Worm (Caenorhabditis elegans) whole organism, L1 larva: ENCODE data around the gene Y116A8C.33.

Experiments
- aha-1 ChIP-seq: fragments of 150-350 bp; optimal IDR thresholded peaks from 2 replicates; lab custom pipeline; 2014; ENCODE audit warnings: missing biosample characterization, missing genetic modification characterization
- ama-1 ChIP-seq: fragments of 150-350 bp; optimal IDR thresholded peaks from 2 replicates; lab custom pipeline; 2014
- blmp-1 ChIP-seq: fragments of 150-350 bp; optimal IDR thresholded peaks from 2 replicates; lab custom pipeline; 2014; ENCODE audit warnings: missing biosample characterization, missing genetic modification characterization
- ceh-63 ChIP-seq: fragments of 200-800 bp; sonication (Bioruptor generic); optimal IDR thresholded peaks from 2 replicates; lab custom pipeline; 2018; ENCODE audit warnings: mild to moderate bottlenecking, missing genetic modification characterization, missing compliant biosample characterization
- dpl-1 ChIP-seq, 3 experiments: fragments of 150-350 bp in 2 of 3; sonication (generic microtip) in 1 of 3; optimal IDR thresholded peaks; 2 replicates each; lab custom pipeline; 2014 to 2017; ENCODE audit warnings: missing biosample characterization in 3 of 3, missing genetic modification characterization in 3 of 3, missing genetic modification reagents in 3 of 3
- dsc-1 ChIP-seq: sonication (generic microtip); optimal IDR thresholded peaks from 2 replicates; lab custom pipeline; 2016; ENCODE audit warnings: mild to moderate bottlenecking, missing genetic modification characterization, missing compliant biosample characterization
- efl-1 ChIP-seq, 4 experiments: fragments of 150-350 bp; optimal IDR thresholded peaks in 3 of 4; peaks in 1 of 4; 1 replicate in 1 of 4; 2 replicates in 3 of 4; lab custom pipeline; 2014; ENCODE audit warnings: missing biosample characterization in 2 of 4, missing genetic modification characterization in 2 of 4, missing genetic modification reagents in 2 of 4
- hlh-17 ChIP-seq: fragments of 200-800 bp; sonication (Bioruptor generic); optimal IDR thresholded peaks from 2 replicates; lab custom pipeline; 2018; ENCODE audit warnings: missing genetic modification characterization, mild to moderate bottlenecking, missing compliant biosample characterization, moderate library complexity, borderline replicate concordance
- hlh-4 ChIP-seq: sonication (generic microtip); optimal IDR thresholded peaks from 2 replicates; lab custom pipeline; 2016; ENCODE audit warnings: mild to moderate bottlenecking, missing genetic modification characterization, missing compliant biosample characterization
- jun-1 ChIP-seq: fragments of 150-350 bp; optimal IDR thresholded peaks from 2 replicates; lab custom pipeline; 2014; ENCODE audit warnings: missing biosample characterization, missing genetic modification reagents, missing genetic modification characterization
- lin-35 ChIP-seq, 2 experiments: fragments of 150-350 bp; optimal IDR thresholded peaks; 2 replicates each; lab custom pipeline; 2014; ENCODE audit warnings: missing biosample characterization in 2 of 2, missing genetic modification characterization in 2 of 2, missing genetic modification reagents in 2 of 2
- lsy-2 ChIP-seq, 2 experiments: fragments of 150-350 bp; optimal IDR thresholded peaks; 2 replicates each; lab custom pipeline; 2014; ENCODE audit warnings: missing biosample characterization in 2 of 2, missing genetic modification characterization in 2 of 2
- mef-2 ChIP-seq: fragments of 150-350 bp; optimal IDR thresholded peaks from 2 replicates; lab custom pipeline; 2014; ENCODE audit warnings: missing biosample characterization, missing genetic modification characterization
- nhr-19 ChIP-seq: fragments of 200-800 bp; sonication (Bioruptor generic); conservative IDR thresholded peaks from 2 replicates; pipeline ENCODE4 v1.3.6; 2022; ENCODE audit warnings: missing genetic modification characterization, missing compliant biosample characterization
- nhr-20 ChIP-seq: sonication (generic microtip); optimal IDR thresholded peaks from 2 replicates; lab custom pipeline; 2016; ENCODE audit warnings: mild to moderate bottlenecking, missing genetic modification characterization, missing compliant biosample characterization
- nhr-237 ChIP-seq: fragments of 150-350 bp; optimal IDR thresholded peaks from 2 replicates; lab custom pipeline; 2014; ENCODE audit warnings: missing biosample characterization, missing genetic modification characterization
- nhr-47 ChIP-seq: sonication (generic microtip); optimal IDR thresholded peaks from 2 replicates; lab custom pipeline; 2016; ENCODE audit warnings: mild to moderate bottlenecking, missing genetic modification characterization, moderate library complexity, missing compliant biosample characterization
- nhr-71 ChIP-seq: sonication (generic microtip); optimal IDR thresholded peaks from 2 replicates; lab custom pipeline; 2016; ENCODE audit warnings: mild to moderate bottlenecking, missing genetic modification characterization, moderate library complexity, missing compliant biosample characterization
- nhr-76 ChIP-seq: sonication (generic microtip); optimal IDR thresholded peaks from 2 replicates; lab custom pipeline; 2017; ENCODE audit warnings: missing biosample characterization, missing genetic modification characterization
- nhr-77 ChIP-seq: fragments of 150-350 bp; optimal IDR thresholded peaks from 2 replicates; lab custom pipeline; 2014; ENCODE audit warnings: missing biosample characterization, missing genetic modification characterization
- nhr-85 ChIP-seq: sonication (generic microtip); peaks from one replicate; lab custom pipeline; 2016; ENCODE audit warnings: missing genetic modification characterization, inconsistent platforms, missing compliant biosample characterization
- pag-3 ChIP-seq: sonication (generic microtip); optimal IDR thresholded peaks from 2 replicates; lab custom pipeline; 2017; ENCODE audit warnings: missing genetic modification characterization, mild to moderate bottlenecking, missing compliant biosample characterization, antibody characterized with exemption, borderline replicate concordance; ENCODE audit not compliant: insufficient read depth
- pqm-1 ChIP-seq: sonication (generic microtip); optimal IDR thresholded peaks from 3 replicates; lab custom pipeline; 2017; ENCODE audit warnings: missing biosample characterization, missing genetic modification characterization
- rnt-1 ChIP-seq: sonication (generic microtip); optimal IDR thresholded peaks from 2 replicates; lab custom pipeline; 2016; ENCODE audit warnings: mild to moderate bottlenecking, missing genetic modification characterization, moderate library complexity, missing compliant biosample characterization
- snu-23 ChIP-seq: sonication (generic microtip); optimal IDR thresholded peaks from 2 replicates; lab custom pipeline; 2016; ENCODE audit warnings: missing genetic modification characterization, missing compliant biosample characterization
- sox-4 ChIP-seq: sonication (generic microtip); optimal IDR thresholded peaks from 2 replicates; lab custom pipeline; 2016; ENCODE audit warnings: missing genetic modification characterization, missing compliant biosample characterization
- tbx-2 ChIP-seq: sonication (generic microtip); optimal IDR thresholded peaks from 2 replicates; lab custom pipeline; 2016; ENCODE audit warnings: missing genetic modification characterization, missing compliant biosample characterization
- unc-130 ChIP-seq: fragments of 150-350 bp; optimal IDR thresholded peaks from 2 replicates; lab custom pipeline; 2017; ENCODE audit warnings: missing biosample characterization, missing genetic modification characterization, inconsistent platforms
- unc-30 ChIP-seq: sonication (generic microtip); optimal IDR thresholded peaks from 2 replicates; lab custom pipeline; 2017; ENCODE audit warnings: missing biosample characterization, missing genetic modification characterization
- zip-4 ChIP-seq: fragments of 200-800 bp; sonication (Bioruptor generic); optimal IDR thresholded peaks from 2 replicates; lab custom pipeline; 2018; ENCODE audit warnings: mild to moderate bottlenecking, missing genetic modification characterization, moderate library complexity, missing compliant biosample characterization
- ztf-4 ChIP-seq: fragments of 150-350 bp; optimal IDR thresholded peaks from 2 replicates; lab custom pipeline; 2014; ENCODE audit warnings: missing biosample characterization, missing genetic modification characterization

The Y116A8C.33 gene

ce11 chrIV:17096168-17096567, 15.7 kb upstream of the Y116A8C.33 start, which contains the start of gene Y116A8C.27:
TSS of gene Y116A8C.27 (minus strand) at chrIV:17096268.
- TF ChIP-seq nhr-47: no peak
- TF ChIP-seq ztf-4 (tag; lab: Kevin White, UChicago): no peak
- TF ChIP-seq nhr-19: no peak
- TF ChIP-seq nhr-237 (tag; lab: Kevin White, UChicago): no peak
- no peak for TF ChIP-seq ceh-63 (GFP tag; lab: Kevin White, UChicago)
- TF ChIP-seq unc-30 (tag; lab: Kevin White, UChicago): no peak
- no peak for TF ChIP-seq pag-3 (tag; lab: Kevin White, UChicago)
- TF ChIP-seq lsy-2 (tag; optimal IDR thresholded peaks at IDR 0.05; lab: Kevin White, UChicago): no peak
- no peak for TF ChIP-seq tbx-2 (tag; lab: Kevin White, UChicago)
- no peak for TF ChIP-seq nhr-76 (tag; lab: Kevin White, UChicago)
- TF ChIP-seq nhr-77: no peak
- no peak for TF ChIP-seq sox-4
- no peak for TF ChIP-seq jun-1 (tag; lab: Kevin White, UChicago)

- TF ChIP-seq blmp-1 (tag; lab: Kevin White, UChicago) (no peak), mef-2 (tag; lab: Kevin White, UChicago) (no peak), efl-1 (optimal IDR thresholded peaks at IDR 0.05; lab: Kevin White, UChicago) (no peak), efl-1 (GFP tag; optimal IDR thresholded peaks at IDR 0.05 in 1 of 2; lab: Kevin White, UChicago) (peak in 1 of 2 experiments; percentile 43), nhr-85 (tag; lab: Kevin White, UChicago) (peak; percentile 14)
Observed at ce11 chrIV:17099113-17099512, 12.8 kb upstream of the Y116A8C.33 start.

ce11 chrIV:17100148-17100547, 11.8 kb upstream of the Y116A8C.33 start, which contains the start of gene bca-2:
TSS of gene bca-2 (minus strand) at chrIV:17100248.
- TF ChIP-seq lin-35 (GFP tag; optimal IDR thresholded peaks at IDR 0.05; lab: Kevin White, UChicago) (no peak), dpl-1 (GFP tag; optimal IDR thresholded peaks at IDR 0.05; lab: Kevin White, UChicago) (no peak), aha-1 (tag; lab: Kevin White, UChicago) (no peak), hlh-17 (no peak), dsc-1 (tag; lab: Kevin White, UChicago) (no peak), nhr-20 (no peak), pqm-1 (tag; lab: Kevin White, UChicago) (no peak), tbx-2 (tag; lab: Kevin White, UChicago) (no peak), hlh-4 (tag; lab: Kevin White, UChicago) (no peak), rnt-1 (no peak)

- TF ChIP-seq lsy-2 (tag; optimal IDR thresholded peaks at IDR 0.05; lab: Kevin White, UChicago): peak in 1 of 2 experiments; percentile 11
- peak; percentile 36 for TF ChIP-seq rnt-1
- TF ChIP-seq snu-23: peak; percentile 42
- TF ChIP-seq nhr-19: peak; percentile 34; the same call in 1 of the 2 replicates
- TF ChIP-seq lin-35 (GFP tag; optimal IDR thresholded peaks at IDR 0.05; lab: Kevin White, UChicago): peak in 1 of 2 experiments; percentile 15
- no peak for TF ChIP-seq ama-1 (lab: Kevin White, UChicago)
- TF ChIP-seq nhr-85 (tag; lab: Kevin White, UChicago): no peak
- peak; percentile 17 for TF ChIP-seq nhr-71 (tag; lab: Kevin White, UChicago)
Observed at ce11 chrIV:17100628-17101338, 11.1 kb upstream of the Y116A8C.33 start.

ce11 chrIV:17103116-17103515, 8.8 kb upstream of the Y116A8C.33 start:
- no peak for TF ChIP-seq zip-4 (GFP tag; lab: Kevin White, UChicago)
- TF ChIP-seq efl-1 (optimal IDR thresholded peaks at IDR 0.05; lab: Kevin White, UChicago): no peak
- peak in 1 of 2 experiments; percentile 29 for TF ChIP-seq efl-1 (GFP tag; optimal IDR thresholded peaks at IDR 0.05 in 1 of 2; lab: Kevin White, UChicago)

- TF ChIP-seq nhr-47: no peak
- TF ChIP-seq unc-130 (tag; lab: Kevin White, UChicago): no peak
- TF ChIP-seq nhr-85 (tag; lab: Kevin White, UChicago): peak; percentile 30
Observed at ce11 chrIV:17103615-17104014, 8.3 kb upstream of the Y116A8C.33 start, which contains the start of gene Y116A8C.30. TSS of gene Y116A8C.30 (minus strand) at chrIV:17103715.
